Worm (Caenorhabditis elegans): ENCODE data around the gene C53A3.3.

Gene C53A3.3

DNA sequence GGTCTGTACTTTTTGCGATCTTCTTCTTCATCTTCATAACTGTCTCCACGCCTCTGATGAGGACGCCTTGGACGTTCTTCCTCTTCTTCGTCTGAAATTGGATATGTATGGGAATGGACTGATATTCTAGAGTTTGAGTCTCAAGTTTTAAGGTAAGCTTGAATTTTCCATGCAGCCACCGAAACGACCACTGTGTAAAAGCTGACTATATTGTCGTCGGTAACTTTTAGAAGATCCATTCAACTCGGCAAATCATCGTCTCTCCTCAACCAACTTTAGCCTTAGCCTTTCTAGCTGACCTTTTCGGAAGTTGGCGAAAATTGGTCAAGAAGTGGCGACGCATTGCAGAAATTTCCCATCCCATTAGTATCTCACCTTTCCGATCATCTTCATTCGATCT is 31.9 kb upstream of the C53A3.3 start:
- no peak for TF ChIP-seq him-1 (tag; optimal IDR thresholded peaks at IDR 0.05)
- no peak for TF ChIP-seq nhr-80 (tag; optimal IDR thresholded peaks at IDR 0.05)
- no peak for TF ChIP-seq lin-40 (tag; optimal IDR thresholded peaks at IDR 0.05)
- TF ChIP-seq dox-1 (GFP tag; IDR thresholded peaks at IDR 0.05): no peak
- no peak for TF ChIP-seq C17E4.6 (GFP tag; IDR thresholded peaks at IDR 0.05)
- 0 out of 2 replicates have a peak, but pooled peaks have one; percentile 17 for TF ChIP-seq madf-6 (GFP tag; IDR thresholded peaks at IDR 0.05)
- no peak for TF ChIP-seq atf-7 (tag; optimal IDR thresholded peaks at IDR 0.05)

DNA sequence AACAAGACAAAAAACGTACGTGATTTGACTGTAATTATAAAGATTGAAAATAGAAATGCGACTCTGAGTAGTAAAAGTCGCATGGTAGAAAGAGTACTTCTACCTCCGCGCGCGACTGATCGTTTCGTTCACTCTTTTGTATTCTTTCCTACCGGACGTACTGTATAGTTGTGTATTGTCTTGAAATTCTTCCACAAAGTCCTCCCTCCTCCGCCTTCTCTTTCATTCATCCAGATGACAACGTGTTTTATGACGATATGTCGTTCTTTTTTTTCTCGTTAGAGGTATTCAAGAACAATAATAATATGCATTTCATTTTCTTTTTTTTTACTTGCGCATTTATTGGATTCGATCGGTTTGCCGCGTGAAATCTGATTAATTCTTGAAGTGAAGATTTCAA is 29.8 kb upstream of the C53A3.3 start, which contains the start of gene K09H11.4:
Gene K09H11.4 (minus strand): TSS at position 101 of the 400 bp plus-strand sequence.
- no peak for TF ChIP-seq unc-130 (GFP tag; optimal IDR thresholded peaks at IDR 0.05)
- no peak for TF ChIP-seq F49E8.2 (tag; optimal IDR thresholded peaks at IDR 0.05; ENCODE audit: insufficient read depth)
- no peak for TF ChIP-seq pbrm-1 (GFP tag; IDR thresholded peaks at IDR 0.05)
- no peak for TF ChIP-seq bed-1 (GFP tag; IDR thresholded peaks at IDR 0.05)
- no peak for TF ChIP-seq ceh-40 (GFP tag; IDR thresholded peaks at IDR 0.05)
- TF ChIP-seq attf-6 (GFP tag; IDR thresholded peaks at IDR 0.05): no peak
- no peak for TF ChIP-seq dpff-1 (tag; optimal IDR thresholded peaks at IDR 0.05)
- no peak for TF ChIP-seq sptf-2 (GFP tag; optimal IDR thresholded peaks at IDR 0.05)

DNA sequence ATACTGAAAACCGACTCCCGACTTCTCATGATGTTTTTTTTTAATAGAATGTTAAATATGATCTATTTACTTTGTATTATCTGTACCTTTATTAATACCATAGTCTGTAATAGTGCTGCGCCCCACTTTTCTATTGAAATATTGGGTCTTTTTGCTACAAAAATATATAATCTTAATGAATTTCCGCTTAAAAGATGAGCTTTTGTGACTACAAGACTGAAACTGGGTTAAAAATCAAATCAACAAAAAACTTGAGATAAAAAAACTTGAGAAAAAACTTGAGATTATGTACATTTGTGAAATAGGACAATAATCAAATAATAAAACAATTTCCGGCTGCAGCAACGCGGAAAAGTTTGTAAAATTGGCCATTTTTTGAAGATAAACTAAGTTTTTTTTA is 25.5 kb upstream of the C53A3.3 start, which contains the start of gene K09H11.15:
Gene K09H11.15 (minus strand): TSS at position 101 of the 400 bp plus-strand sequence.
- TF ChIP-seq hrde-1 (tag; optimal IDR thresholded peaks at IDR 0.05; ENCODE audit: borderline replicate concordance) (no peak), dpff-1 (tag; optimal IDR thresholded peaks at IDR 0.05) (no peak), ccch-3 (GFP tag; optimal IDR thresholded peaks at IDR 0.05) (no peak), ztf-28 (GFP tag; IDR thresholded peaks at IDR 0.05) (no peak), ceh-58 (GFP tag; IDR thresholded peaks at IDR 0.05) (no peak), F22D6.2 (tag; optimal IDR thresholded peaks at IDR 0.05) (no peak), lsy-27 (tag; optimal IDR thresholded peaks at IDR 0.05; ENCODE audit: borderline replicate concordance, insufficient read depth) (no peak)

DNA sequence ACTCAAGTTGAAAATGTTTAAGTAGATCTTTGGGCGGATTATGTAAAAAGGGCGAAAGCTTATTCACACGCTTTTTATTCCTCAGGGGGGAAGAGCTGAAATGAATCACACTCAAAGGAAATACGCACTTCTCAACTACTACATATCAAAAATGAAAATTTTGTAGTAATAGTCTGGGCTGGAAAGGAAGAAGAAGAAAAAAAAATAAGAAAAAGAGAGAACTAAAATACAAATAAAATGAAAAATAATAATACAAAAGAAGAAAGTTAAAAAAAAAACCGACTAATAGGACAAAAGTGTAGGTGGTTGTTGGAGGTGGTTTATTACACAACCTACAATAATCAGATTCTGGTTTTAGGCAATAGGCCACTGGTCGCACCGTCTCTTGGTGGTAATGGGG is 20.2 kb upstream of the C53A3.3 start, which contains the start of gene K09H11.6:
Gene K09H11.6 (minus strand): TSS at position 101 of the 400 bp plus-strand sequence.
- no peak for TF ChIP-seq ztf-26 (tag; optimal IDR thresholded peaks at IDR 0.05)
- TF ChIP-seq Y53G8AR.9 (GFP tag; conservative IDR thresholded peaks at IDR 0.05): no peak
- TF ChIP-seq rcor-1 (GFP tag; IDR thresholded peaks at IDR 0.05): no peak
- no peak for TF ChIP-seq ceh-40 (GFP tag; IDR thresholded peaks at IDR 0.05)
- TF ChIP-seq F52B5.7 (tag; optimal IDR thresholded peaks at IDR 0.05): no peak
- no peak for TF ChIP-seq akir-1 (GFP tag; optimal IDR thresholded peaks at IDR 0.05)
- TF ChIP-seq egl-18 (GFP tag; IDR thresholded peaks at IDR 0.05): no peak
- no peak for TF ChIP-seq snpc-3.4 (tag; optimal IDR thresholded peaks at IDR 0.05)
- no peak for TF ChIP-seq tbp1 (GFP tag; optimal IDR thresholded peaks at IDR 0.05)
- no peak for TF ChIP-seq repo-1 (tag; optimal IDR thresholded peaks at IDR 0.05)
- no peak for TF ChIP-seq sptf-2 (GFP tag; optimal IDR thresholded peaks at IDR 0.05)
- no peak for TF ChIP-seq ztf-6 (GFP tag; IDR thresholded peaks at IDR 0.05)
- TF ChIP-seq chd-7 (tag; optimal IDR thresholded peaks at IDR 0.05): no peak
- TF ChIP-seq mes-4 (tag; optimal IDR thresholded peaks at IDR 0.05): no peak

DNA sequence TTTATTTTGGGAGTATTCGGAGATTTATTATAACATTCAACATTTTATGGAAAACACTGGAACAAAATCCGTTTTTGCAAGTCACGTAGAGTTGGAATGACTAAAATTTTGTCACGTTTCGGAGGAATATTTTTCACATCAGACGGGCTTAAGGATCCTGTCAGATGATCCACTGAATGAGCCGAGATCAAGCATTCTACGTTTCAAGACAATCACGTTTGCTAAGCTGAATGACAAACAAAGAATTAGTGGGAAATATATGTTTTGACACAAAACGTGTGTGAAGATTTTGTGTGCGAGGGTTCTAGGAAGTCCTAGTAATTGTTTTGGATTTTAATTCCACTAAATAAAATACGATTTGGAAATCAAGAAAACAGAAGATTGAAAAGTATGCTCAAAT is 16.9 kb upstream of the C53A3.3 start:
- TF ChIP-seq attf-6 (GFP tag; IDR thresholded peaks at IDR 0.05): no peak
- no peak for TF ChIP-seq F52B5.7 (tag; optimal IDR thresholded peaks at IDR 0.05)
- no peak for TF ChIP-seq F39B2.1 (GFP tag; IDR thresholded peaks at IDR 0.05)
- TF ChIP-seq madf-8 (GFP tag; conservative IDR thresholded peaks at IDR 0.05): no peak
- no peak for TF ChIP-seq pha-4 (tag; optimal IDR thresholded peaks at IDR 0.05)
- TF ChIP-seq ztf-25 (GFP tag; IDR thresholded peaks at IDR 0.05): no peak
- no peak for TF ChIP-seq ztf-18 (tag; optimal IDR thresholded peaks at IDR 0.05)
- TF ChIP-seq dox-1 (GFP tag; IDR thresholded peaks at IDR 0.05): no peak
- no peak for TF ChIP-seq ztf-22 (GFP tag; optimal IDR thresholded peaks at IDR 0.05)
- no peak for TF ChIP-seq ceh-79 (tag; optimal IDR thresholded peaks at IDR 0.05)

All from whole organism, young adult.